Fruit fly (Drosophila melanogaster) whole organism, prepupa: Measurements from ENCODE around the gene Hr96.
A peak's percentile ranks its signal among the peaks of the same experiment; 100 is the strongest.

Experiments
- Blimp-1 ChIP-seq: fragments of 200-800 bp; sonication (Bioruptor generic); optimal IDR thresholded peaks from 3 replicates; lab custom pipeline; 2017; ENCODE audit warnings: missing biosample characterization, missing genetic modification characterization, mild to moderate bottlenecking, moderate library complexity, missing genetic modification reagents
- CG10631 ChIP-seq: fragments of 200-800 bp; sonication (Bioruptor generic); optimal IDR thresholded peaks from 2 replicates; lab custom pipeline; 2016; ENCODE audit warnings: missing biosample characterization, missing genetic modification characterization
- CG10669 ChIP-seq: fragments of 200-800 bp; sonication (Bioruptor generic); optimal IDR thresholded peaks from 3 replicates; lab custom pipeline; 2018; ENCODE audit warnings: missing biosample characterization, mild to moderate bottlenecking, missing genetic modification characterization, moderate library complexity
- CG11902 ChIP-seq: fragments of 200-800 bp; sonication (Bioruptor generic); optimal IDR thresholded peaks from 3 replicates; lab custom pipeline; 2016; ENCODE audit warnings: missing biosample characterization, missing genetic modification characterization
- CG15336 ChIP-seq: fragments of 200-800 bp; sonication (Bioruptor generic); IDR thresholded peaks from 2 replicates; pipeline ENCODE4 v1.3.6; 2022; ENCODE audit warnings: missing biosample characterization, missing genetic modification characterization
- CG1621 ChIP-seq: fragments of 200-800 bp; sonication (Bioruptor generic); optimal IDR thresholded peaks from 3 replicates; lab custom pipeline; 2018; ENCODE audit warnings: missing biosample characterization, mild to moderate bottlenecking, missing genetic modification characterization
- CG16779 ChIP-seq: fragments of 200-800 bp; sonication (Bioruptor generic); optimal IDR thresholded peaks from 3 replicates; lab custom pipeline; 2017; ENCODE audit warnings: missing biosample characterization, mild to moderate bottlenecking, missing genetic modification characterization
- CG3032 ChIP-seq: fragments of 200-800 bp; optimal IDR thresholded peaks from 2 replicates; lab custom pipeline; 2019; ENCODE audit warnings: missing biosample characterization, mild to moderate bottlenecking, missing genetic modification characterization, moderate library complexity
- CG31627 ChIP-seq: fragments of 200-800 bp; sonication (Bioruptor generic); optimal IDR thresholded peaks from 3 replicates; lab custom pipeline; 2016; ENCODE audit warnings: missing biosample characterization, missing genetic modification characterization
- CG32006 ChIP-seq: fragments of 200-800 bp; sonication (Bioruptor generic); optimal IDR thresholded peaks from 3 replicates; lab custom pipeline; 2017; ENCODE audit warnings: missing biosample characterization, mild to moderate bottlenecking, missing genetic modification characterization
- CG34406 ChIP-seq: fragments of 200-800 bp; sonication (Bioruptor generic); optimal IDR thresholded peaks from 3 replicates; lab custom pipeline; 2016; ENCODE audit warnings: missing biosample characterization, missing genetic modification characterization
- CG3919 ChIP-seq: fragments of 200-800 bp; sonication (Bioruptor generic); optimal IDR thresholded peaks from 3 replicates; lab custom pipeline; 2016; ENCODE audit warnings: missing biosample characterization, missing genetic modification characterization
- CG4318 ChIP-seq: fragments of 200-800 bp; sonication (Bioruptor generic); optimal IDR thresholded peaks from 3 replicates; lab custom pipeline; 2017; ENCODE audit warnings: missing biosample characterization, mild to moderate bottlenecking, missing genetic modification characterization
- CG6163 ChIP-seq: fragments of 200-800 bp; sonication (Bioruptor generic); IDR thresholded peaks from 3 replicates; pipeline ENCODE4 v1.3.6; 2022; ENCODE audit warnings: missing biosample characterization, missing genetic modification characterization
- CG6276 ChIP-seq: fragments of 200-800 bp; sonication (Bioruptor generic); optimal IDR thresholded peaks from 2 replicates; lab custom pipeline; 2017; ENCODE audit warnings: missing biosample characterization, mild to moderate bottlenecking, missing genetic modification characterization
- CG6792 ChIP-seq: fragments of 200-800 bp; sonication (Bioruptor generic); optimal IDR thresholded peaks from 3 replicates; lab custom pipeline; 2016; ENCODE audit warnings: missing biosample characterization, missing genetic modification characterization
- CG6808 ChIP-seq: fragments of 200-800 bp; sonication (Bioruptor generic); optimal IDR thresholded peaks from 3 replicates; lab custom pipeline; 2017; ENCODE audit warnings: missing biosample characterization, missing genetic modification characterization, mild to moderate bottlenecking, moderate library complexity, missing genetic modification reagents
- CG6854 ChIP-seq: fragments of 200-800 bp; sonication (Bioruptor generic); optimal IDR thresholded peaks from 2 replicates; lab custom pipeline; 2017; ENCODE audit warnings: missing biosample characterization, mild to moderate bottlenecking, missing genetic modification characterization
- CG8119 ChIP-seq: fragments of 200-800 bp; sonication (Bioruptor generic); IDR thresholded peaks from 3 replicates; pipeline ENCODE4 v1.3.6; 2022; ENCODE audit warnings: missing biosample characterization, missing genetic modification characterization
- CG8632 ChIP-seq: fragments of 200-800 bp; sonication (Bioruptor generic); optimal IDR thresholded peaks from 3 replicates; lab custom pipeline; 2016; ENCODE audit warnings: missing biosample characterization, missing genetic modification characterization
- Eip75B ChIP-seq: fragments of 200-800 bp; sonication (Bioruptor generic); optimal IDR thresholded peaks from 3 replicates; lab custom pipeline; 2016; ENCODE audit warnings: missing biosample characterization, missing genetic modification characterization
- Eip78C ChIP-seq: fragments of 200-800 bp; sonication (Bioruptor generic); peaks from one replicate; lab custom pipeline; 2016; ENCODE audit warnings: missing biosample characterization, missing genetic modification characterization
- Eip93F ChIP-seq: fragments of 200-800 bp; sonication (Bioruptor generic); optimal IDR thresholded peaks from 2 replicates; lab custom pipeline; 2016; ENCODE audit warnings: missing biosample characterization, mild to moderate bottlenecking, missing genetic modification characterization
- Ets21C ChIP-seq: fragments of 200-800 bp; sonication (Bioruptor generic); optimal IDR thresholded peaks from 3 replicates; lab custom pipeline; 2016; ENCODE audit warnings: missing biosample characterization, missing genetic modification characterization
- Ets96B ChIP-seq: fragments of 200-800 bp; optimal IDR thresholded peaks from 2 replicates; lab custom pipeline; 2019; ENCODE audit warnings: missing biosample characterization, mild to moderate bottlenecking, missing genetic modification characterization, moderate library complexity
- Hr38 ChIP-seq: sonication (Bioruptor generic); optimal IDR thresholded peaks from 2 replicates; lab custom pipeline; 2016; ENCODE audit warnings: missing biosample characterization, missing genetic modification characterization
- Hr39 ChIP-seq: fragments of 200-800 bp; sonication (Bioruptor generic); optimal IDR thresholded peaks from 2 replicates; lab custom pipeline; 2016; ENCODE audit warnings: missing biosample characterization, missing genetic modification characterization
- Hr4 ChIP-seq: fragments of 200-800 bp; sonication (Bioruptor generic); optimal IDR thresholded peaks from 3 replicates; lab custom pipeline; 2016; ENCODE audit warnings: missing biosample characterization, missing genetic modification characterization
- Lpt ChIP-seq: fragments of 200-800 bp; sonication (Bioruptor generic); optimal IDR thresholded peaks from 3 replicates; lab custom pipeline; 2016; ENCODE audit warnings: missing biosample characterization, missing genetic modification characterization
- Met ChIP-seq: fragments of 200-800 bp; sonication (Bioruptor generic); optimal IDR thresholded peaks from 3 replicates; lab custom pipeline; 2016; ENCODE audit warnings: missing biosample characterization, missing genetic modification characterization
- Sox15 ChIP-seq: fragments of 200-800 bp; sonication (Bioruptor generic); optimal IDR thresholded peaks from 3 replicates; lab custom pipeline; 2016; ENCODE audit warnings: missing biosample characterization, missing genetic modification characterization
- achi ChIP-seq: fragments of 200-800 bp; sonication (Bioruptor generic); optimal IDR thresholded peaks from 3 replicates; lab custom pipeline; 2016; ENCODE audit warnings: missing biosample characterization, missing genetic modification characterization
- acj6 ChIP-seq: fragments of 200-800 bp; sonication (Bioruptor generic); optimal IDR thresholded peaks from 3 replicates; lab custom pipeline; 2016; ENCODE audit warnings: missing biosample characterization, missing genetic modification characterization
- cyc ChIP-seq: fragments of 200-800 bp; sonication (Bioruptor generic); optimal IDR thresholded peaks from 3 replicates; lab custom pipeline; 2016; ENCODE audit warnings: missing biosample characterization, missing genetic modification characterization
- dsx ChIP-seq: fragments of 200-800 bp; optimal IDR thresholded peaks from 3 replicates; lab custom pipeline; 2019; ENCODE audit warnings: missing biosample characterization, mild to moderate bottlenecking, missing genetic modification characterization, moderate library complexity; ENCODE audit not compliant: poor library complexity, severe bottlenecking
- eg ChIP-seq: fragments of 200-800 bp; sonication (Bioruptor generic); IDR thresholded peaks from 3 replicates; pipeline ENCODE4 v1.3.6; 2022; ENCODE audit warnings: missing biosample characterization, missing genetic modification characterization
- esn ChIP-seq: fragments of 200-800 bp; sonication (Bioruptor generic); optimal IDR thresholded peaks from 2 replicates; lab custom pipeline; 2016; ENCODE audit warnings: missing biosample characterization, mild to moderate bottlenecking, missing genetic modification characterization, moderate library complexity
- fd59A ChIP-seq: fragments of 200-800 bp; sonication (Bioruptor generic); optimal IDR thresholded peaks from 2 replicates; lab custom pipeline; 2017; ENCODE audit warnings: missing biosample characterization, mild to moderate bottlenecking, missing genetic modification characterization, missing genetic modification reagents
- fd85E ChIP-seq: fragments of 200-800 bp; sonication (Bioruptor generic); optimal IDR thresholded peaks from 3 replicates; lab custom pipeline; 2016; ENCODE audit warnings: missing biosample characterization, missing genetic modification characterization
- pdm3 ChIP-seq: fragments of 200-800 bp; sonication (Bioruptor generic); optimal IDR thresholded peaks from 3 replicates; lab custom pipeline; 2016; ENCODE audit warnings: missing biosample characterization, missing genetic modification characterization
- salr ChIP-seq, 2 experiments: fragments of 200-800 bp; sonication (Bioruptor generic); optimal IDR thresholded peaks; 3 replicates each; lab custom pipeline; 2016 to 2018; ENCODE audit warnings: missing biosample characterization in 2 of 2, missing genetic modification characterization in 2 of 2, mild to moderate bottlenecking in 1 of 2
- spab ChIP-seq: fragments of 200-800 bp; sonication (Bioruptor generic); optimal IDR thresholded peaks from 2 replicates; lab custom pipeline; 2017; ENCODE audit warnings: missing biosample characterization, mild to moderate bottlenecking, missing genetic modification characterization, missing genetic modification reagents
- ss ChIP-seq, 2 experiments: fragments of 200-800 bp; sonication (Bioruptor generic); optimal IDR thresholded peaks; 2 replicates in 1 of 2; 3 replicates in 1 of 2; lab custom pipeline; 2017 to 2018; ENCODE audit warnings: mild to moderate bottlenecking in 2 of 2, missing biosample characterization in 2 of 2, missing genetic modification characterization in 2 of 2, moderate library complexity in 1 of 2
- svp ChIP-seq: fragments of 200-800 bp; sonication (Bioruptor generic); peaks from one replicate; lab custom pipeline; 2016; ENCODE audit warnings: missing biosample characterization, missing genetic modification characterization
- topi ChIP-seq: fragments of 200-800 bp; sonication (Bioruptor generic); optimal IDR thresholded peaks from 3 replicates; lab custom pipeline; 2016; ENCODE audit warnings: missing biosample characterization, missing genetic modification characterization
- vri ChIP-seq: fragments of 200-800 bp; sonication (Bioruptor generic); optimal IDR thresholded peaks from 3 replicates; lab custom pipeline; 2016; ENCODE audit warnings: missing biosample characterization, mild to moderate bottlenecking, missing genetic modification characterization

The Hr96 gene

DNA sequence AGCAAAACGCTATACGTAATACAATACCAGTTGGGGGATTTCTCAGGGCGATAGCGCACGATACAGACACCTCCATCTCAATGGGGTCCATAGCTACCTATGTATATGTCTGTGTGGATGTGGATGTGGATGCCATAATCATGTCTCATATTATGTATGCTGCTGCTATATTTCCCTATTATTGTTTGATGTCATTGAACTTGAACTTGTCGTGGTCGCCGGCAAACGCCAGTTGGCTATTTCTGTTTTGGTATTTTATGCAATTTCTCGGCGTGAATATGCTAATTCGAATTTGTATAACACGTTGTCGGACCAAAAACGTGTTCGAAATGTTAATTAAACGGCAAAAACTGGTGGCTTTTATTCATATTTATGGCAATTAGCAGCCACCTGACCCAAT, 19.3 kb upstream of the Hr96 start:
- TF ChIP-seq CG10631 (GFP tag; lab: Kevin White, UChicago) = no peak
- TF ChIP-seq fd85E (GFP tag; lab: Kevin White, UChicago) = no peak
- TF ChIP-seq Eip93F (GFP tag; lab: Kevin White, UChicago) = no peak
- no peak for TF ChIP-seq Ets21C (GFP tag; lab: Kevin White, UChicago)
- no peak for TF ChIP-seq CG11902 (GFP tag; lab: Kevin White, UChicago)
- TF ChIP-seq Lpt (GFP tag; lab: Kevin White, UChicago) = no peak
- no peak for TF ChIP-seq acj6 (GFP tag; lab: Kevin White, UChicago)
- no peak for TF ChIP-seq CG15336
- no peak for TF ChIP-seq CG16779 (tag; lab: Kevin White, UChicago)
- TF ChIP-seq svp (GFP tag; lab: Kevin White, UChicago) = no peak
- no peak for TF ChIP-seq CG6276 (GFP tag; lab: Kevin White, UChicago)
- TF ChIP-seq CG4318 (GFP tag; lab: Kevin White, UChicago) = no peak
- TF ChIP-seq CG6808 (GFP tag; lab: Kevin White, UChicago) = no peak
- no peak for TF ChIP-seq CG1621 (tag; lab: Kevin White, UChicago)
- no peak for TF ChIP-seq CG8119 (GFP tag; lab: Robert Waterston, UW)
- no peak for TF ChIP-seq spab (GFP tag; lab: Kevin White, UChicago)
- no peak for TF ChIP-seq CG6163 (GFP tag; lab: Robert Waterston, UW)
- no peak for TF ChIP-seq Blimp-1 (GFP tag; lab: Kevin White, UChicago)
- no peak for TF ChIP-seq pdm3 (GFP tag; lab: Kevin White, UChicago)
- TF ChIP-seq CG8632 (GFP tag; lab: Kevin White, UChicago) = no peak

DNA sequence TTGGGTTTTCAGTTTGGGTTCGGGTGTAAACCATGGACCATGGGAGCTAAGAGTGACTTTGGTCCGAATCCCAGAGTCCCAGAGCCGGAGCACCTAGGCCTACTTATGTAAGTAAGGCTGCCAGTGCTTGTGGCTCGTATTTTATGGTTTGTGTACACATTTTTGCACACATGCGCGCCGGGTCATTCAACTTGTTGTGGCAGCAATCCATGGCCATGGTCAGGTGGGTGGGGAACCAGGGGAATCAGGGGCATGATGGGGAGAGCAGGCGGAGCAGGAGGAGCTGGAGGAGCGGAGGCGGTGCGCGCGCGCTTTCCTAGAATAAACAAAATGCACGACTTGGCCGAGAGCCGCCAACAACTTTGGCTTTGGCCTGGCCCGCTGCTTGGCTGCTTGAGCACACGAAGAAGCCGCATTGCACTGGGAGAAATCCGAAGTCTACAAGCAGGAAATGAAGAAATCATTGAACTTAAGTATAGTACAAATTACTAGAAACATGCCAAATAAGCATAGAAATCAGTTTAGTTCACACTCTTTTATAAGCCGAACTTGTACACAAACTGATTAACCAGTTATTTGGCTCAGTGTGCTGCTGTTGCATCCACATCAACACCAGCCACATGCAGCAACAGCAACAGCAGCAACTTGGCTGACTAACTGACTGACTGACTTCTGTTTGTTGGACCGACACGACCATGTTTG, 15.1 kb upstream of the Hr96 start:
- peak; percentile 52 for TF ChIP-seq Sox15
- peak; percentile 20 for TF ChIP-seq Hr38 (GFP tag; lab: Kevin White, UChicago)
- TF ChIP-seq achi (GFP tag; lab: Kevin White, UChicago) = peak; percentile 90
- TF ChIP-seq Ets96B (tag; lab: Kevin White, UChicago) = peak; percentile 85
- TF ChIP-seq cyc (GFP tag; lab: Kevin White, UChicago) = peak; percentile 68
- peak; percentile 94 for TF ChIP-seq eg
- TF ChIP-seq CG6808 (GFP tag; lab: Kevin White, UChicago) = peak; percentile 87
- peak; percentile 95 for TF ChIP-seq CG6163 (GFP tag; lab: Robert Waterston, UW)
- peak; percentile 93 for TF ChIP-seq Hr4 (GFP tag; lab: Kevin White, UChicago)
- TF ChIP-seq CG6276 (GFP tag; lab: Kevin White, UChicago) = peak; percentile 94
- no peak for TF ChIP-seq vri (GFP tag; lab: Kevin White, UChicago)
- peak; percentile 95 for TF ChIP-seq Eip78C (GFP tag; lab: Kevin White, UChicago)
- peak; percentile 87 for TF ChIP-seq CG3032 (tag; lab: Kevin White, UChicago)
- peak; percentile 94 for TF ChIP-seq CG3919 (GFP tag; lab: Kevin White, UChicago)
- TF ChIP-seq Blimp-1 (GFP tag; lab: Kevin White, UChicago) = peak; percentile 34
- peak; percentile 95 for TF ChIP-seq CG8119 (GFP tag; lab: Robert Waterston, UW)
- peak; percentile 84 to 86 for TF ChIP-seq ss (GFP tag; optimal IDR thresholded peaks at IDR 0.05; lab: Kevin White, UChicago)
- peak; percentile 57 for TF ChIP-seq CG31627
- no peak for TF ChIP-seq fd85E (GFP tag; lab: Kevin White, UChicago)
- peak; percentile 44 for TF ChIP-seq CG11902 (GFP tag; lab: Kevin White, UChicago)
- peak; percentile 85 for TF ChIP-seq Eip75B (GFP tag; lab: Kevin White, UChicago)
- TF ChIP-seq CG6792 (GFP tag; lab: Kevin White, UChicago) = peak; percentile 79
- TF ChIP-seq acj6 (GFP tag; lab: Kevin White, UChicago) = peak; percentile 83
- peak; percentile 37 for TF ChIP-seq Ets21C (GFP tag; lab: Kevin White, UChicago)
- peak; percentile 69 for TF ChIP-seq topi (GFP tag; lab: Kevin White, UChicago)
- peak; percentile 85 for TF ChIP-seq fd59A
- peak; percentile 84 for TF ChIP-seq CG10669 (GFP tag; lab: Kevin White, UChicago)
- TF ChIP-seq salr (GFP tag; optimal IDR thresholded peaks at IDR 0.05; lab: Kevin White, UChicago) = peak; percentile 82 to 88
- peak; percentile 89 for TF ChIP-seq Lpt (GFP tag; lab: Kevin White, UChicago)
- peak; percentile 82 for TF ChIP-seq pdm3 (GFP tag; lab: Kevin White, UChicago)
- no peak for TF ChIP-seq esn (GFP tag; lab: Kevin White, UChicago)
- TF ChIP-seq CG34406 (GFP tag; lab: Kevin White, UChicago) = peak; percentile 67
- TF ChIP-seq Met (GFP tag; lab: Kevin White, UChicago) = peak; percentile 69
- peak; percentile 95 for TF ChIP-seq CG32006 (GFP tag; lab: Kevin White, UChicago)
- peak; percentile 89 for TF ChIP-seq CG4318 (GFP tag; lab: Kevin White, UChicago)
- peak; percentile 69 for TF ChIP-seq Hr39
- peak; percentile 55 for TF ChIP-seq CG8632 (GFP tag; lab: Kevin White, UChicago)
- TF ChIP-seq CG6854 = peak; percentile 13
- peak; percentile 78 for TF ChIP-seq dsx (GFP tag; lab: Kevin White, UChicago)
